Fruit fly (Drosophila melanogaster): Measurements from ENCODE around the gene CG16984.

DNA sequence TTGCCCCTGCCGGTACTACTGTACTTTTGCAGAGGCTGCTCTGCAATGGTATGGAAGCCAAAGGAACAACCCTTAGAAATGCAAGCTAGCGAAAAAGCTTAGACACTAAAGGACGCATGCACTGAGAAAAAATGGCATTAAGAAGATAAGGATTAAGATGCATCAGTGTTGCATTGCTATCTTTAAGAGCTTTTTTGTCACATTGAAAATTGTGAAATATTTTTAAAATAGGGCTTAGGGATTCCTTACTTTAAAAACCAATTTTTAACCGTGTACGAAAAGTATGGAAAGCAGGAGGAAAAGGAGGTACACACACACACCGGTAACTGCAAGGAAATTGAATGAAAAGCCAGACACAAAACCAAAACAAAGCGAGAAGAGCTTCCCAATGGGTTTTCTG, 46.6 kb upstream of the CG16984 start:
- no peak for TF ChIP-seq EcR (GFP tag; optimal IDR thresholded peaks at IDR 0.05)
- TF ChIP-seq psq (optimal IDR thresholded peaks at IDR 0.05): no peak
- no peak for TF ChIP-seq CG8478 (optimal IDR thresholded peaks at IDR 0.05)
- no peak for TF ChIP-seq pan (optimal IDR thresholded peaks at IDR 0.05)

All from whole organism.